Worm (Caenorhabditis elegans): Measurements from ENCODE around the gene dpy-2.

DNA sequence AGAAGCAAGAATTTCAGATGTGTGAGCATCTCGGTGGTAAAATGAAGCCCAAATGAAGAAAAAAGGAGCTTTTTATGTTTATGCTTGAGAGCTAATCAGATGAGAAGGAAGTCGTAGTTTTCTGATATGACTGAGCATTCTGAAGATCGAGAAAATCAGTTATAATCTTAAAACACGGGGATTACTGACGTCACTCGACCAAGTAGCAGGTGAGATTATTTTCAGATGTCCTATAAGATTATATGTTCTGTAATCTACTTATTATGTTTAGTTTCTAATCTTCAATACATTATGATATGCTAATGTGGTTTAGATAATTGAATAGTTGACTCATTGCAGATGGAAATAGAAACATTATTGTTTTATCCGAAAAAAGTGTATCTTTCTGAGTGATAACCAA is 31.7 kb downstream of the dpy-2 start, which contains the start of gene ins-14:
- no peak for TF ChIP-seq pqm-1 (tag; optimal IDR thresholded peaks at IDR 0.05)
- TF ChIP-seq tbx-2 (tag; optimal IDR thresholded peaks at IDR 0.05): no peak
- no peak for TF ChIP-seq nfya-1 (tag; optimal IDR thresholded peaks at IDR 0.05)
- no peak for TF ChIP-seq ceh-48 (tag; optimal IDR thresholded peaks at IDR 0.05)
- TF ChIP-seq hlh-15 (tag; optimal IDR thresholded peaks at IDR 0.05): no peak
